Fruit fly (Drosophila melanogaster): ENCODE data around the gene SH3PX1.
A peak's percentile ranks its signal among the peaks of the same experiment; 100 is the strongest.

SH3PX1 gene

dm6 chr3L:9762036-9762597 lies 48.5 kb upstream of the SH3PX1 start (continued):
- TF ChIP-seq acj6 (GFP tag; optimal IDR thresholded peaks at IDR 0.05) = no peak
- TF ChIP-seq lz (GFP tag; optimal IDR thresholded peaks at IDR 0.05) = no peak
- no peak for TF ChIP-seq Blimp-1 (GFP tag; optimal IDR thresholded peaks at IDR 0.05)
- no peak for TF ChIP-seq CG6808 (GFP tag; optimal IDR thresholded peaks at IDR 0.05)
- no peak for TF ChIP-seq Sox15 (GFP tag; optimal IDR thresholded peaks at IDR 0.05)
- TF ChIP-seq esn (GFP tag; optimal IDR thresholded peaks at IDR 0.05) = no peak
- TF ChIP-seq CG9139 (GFP tag; optimal IDR thresholded peaks at IDR 0.05) = no peak
- peak; percentile 9 for TF ChIP-seq achi (GFP tag; optimal IDR thresholded peaks at IDR 0.05)
- no peak for TF ChIP-seq CG8319 (GFP tag; optimal IDR thresholded peaks at IDR 0.05)
- TF ChIP-seq CG8632 (GFP tag; optimal IDR thresholded peaks at IDR 0.05) = no peak
- TF ChIP-seq CG11762 (GFP tag; optimal IDR thresholded peaks at IDR 0.05; ENCODE audit: insufficient read depth) = no peak
- TF ChIP-seq OdsH (GFP tag; optimal IDR thresholded peaks at IDR 0.05) = no peak
- no peak for TF ChIP-seq CG4318 (GFP tag; optimal IDR thresholded peaks at IDR 0.05)
- no peak for TF ChIP-seq cyc (GFP tag; optimal IDR thresholded peaks at IDR 0.05)
- TF ChIP-seq dsx (GFP tag; optimal IDR thresholded peaks at IDR 0.05; ENCODE audit: poor library complexity, severe bottlenecking) = no peak
- TF ChIP-seq Smox (GFP tag; optimal IDR thresholded peaks at IDR 0.05) = no peak
- TF ChIP-seq Gug (GFP tag; IDR thresholded peaks at IDR 0.05) = no peak

DNA sequence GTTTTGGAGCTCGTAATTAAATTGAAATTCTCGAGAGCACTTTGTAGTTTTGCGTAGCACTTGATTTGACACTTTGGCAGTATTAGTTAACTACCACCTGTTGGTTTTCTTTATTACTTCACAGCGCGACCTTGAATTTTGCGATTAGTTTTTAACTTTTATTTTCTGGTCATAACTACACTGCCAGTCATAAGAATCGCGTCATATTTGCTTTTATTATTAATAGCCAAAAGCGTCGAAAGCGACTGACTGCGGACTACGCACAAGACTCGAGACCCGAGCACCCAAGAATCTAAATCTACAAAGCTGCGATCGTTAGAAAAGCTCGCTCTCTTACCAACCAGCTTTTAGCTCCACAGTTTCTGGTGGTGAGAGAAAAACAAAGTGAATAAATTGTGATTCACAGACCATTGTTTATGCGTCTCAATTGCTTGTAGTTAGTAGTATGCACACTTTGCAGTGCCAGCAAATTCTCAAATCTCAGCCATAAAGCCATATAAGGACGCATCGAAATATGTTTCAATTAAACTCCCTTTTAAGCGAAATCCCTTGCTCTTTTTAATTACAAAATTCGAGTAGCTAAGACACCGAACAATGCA lies 46.6 kb upstream of the SH3PX1 start, which contains the start of gene CG42268:
TSS of gene CG42268 (minus strand) at position 245 of the 599 bp plus-strand sequence.
- TF ChIP-seq Eip78C (GFP tag) (peak; percentile 17), fkh (GFP tag; optimal IDR thresholded peaks at IDR 0.05) (peak; percentile 59), CG8632 (GFP tag; optimal IDR thresholded peaks at IDR 0.05) (no peak), CG7368 (GFP tag; optimal IDR thresholded peaks at IDR 0.05) (no peak)

dm6 chr3L:9751625-9752024 lies 38.0 kb upstream of the SH3PX1 start:
- TF ChIP-seq CG8119 (GFP tag; IDR thresholded peaks at IDR 0.05) (no peak), ss (GFP tag; optimal IDR thresholded peaks at IDR 0.05) (no peak), CG15336 (GFP tag; IDR thresholded peaks at IDR 0.05) (no peak), Smox (GFP tag; optimal IDR thresholded peaks at IDR 0.05) (no peak), CG32006 (GFP tag; optimal IDR thresholded peaks at IDR 0.05) (no peak), CG8632 (GFP tag; optimal IDR thresholded peaks at IDR 0.05) (no peak), CG11902 (GFP tag; optimal IDR thresholded peaks at IDR 0.05) (no peak), Sox14 (GFP tag; optimal IDR thresholded peaks at IDR 0.05) (no peak), CG6792 (GFP tag; optimal IDR thresholded peaks at IDR 0.05) (no peak), lz (GFP tag; optimal IDR thresholded peaks at IDR 0.05) (no peak), Blimp-1 (GFP tag; optimal IDR thresholded peaks at IDR 0.05) (no peak), achi (GFP tag; optimal IDR thresholded peaks at IDR 0.05) (no peak), spab (GFP tag; optimal IDR thresholded peaks at IDR 0.05) (no peak), CG9139 (GFP tag; optimal IDR thresholded peaks at IDR 0.05) (no peak), CG10631 (GFP tag; optimal IDR thresholded peaks at IDR 0.05) (no peak)

- TF ChIP-seq lz (GFP tag; optimal IDR thresholded peaks at IDR 0.05) (no peak), CG16779 (tag; optimal IDR thresholded peaks at IDR 0.05) (peak; percentile 27), Ets21C (GFP tag; optimal IDR thresholded peaks at IDR 0.05) (no peak), cyc (GFP tag; optimal IDR thresholded peaks at IDR 0.05) (no peak), Lpt (GFP tag; optimal IDR thresholded peaks at IDR 0.05) (peak; percentile 63), fd59A (GFP tag; optimal IDR thresholded peaks at IDR 0.05) (no peak), CG6792 (GFP tag; optimal IDR thresholded peaks at IDR 0.05) (no peak), CG34406 (GFP tag; optimal IDR thresholded peaks at IDR 0.05) (no peak), vri (GFP tag; optimal IDR thresholded peaks at IDR 0.05) (no peak), spab (GFP tag; optimal IDR thresholded peaks at IDR 0.05) (no peak), salr (GFP tag; optimal IDR thresholded peaks at IDR 0.05) (peak in 1 of 2 experiments; percentile 70), CG9139 (GFP tag; optimal IDR thresholded peaks at IDR 0.05) (no peak), CG10631 (GFP tag; optimal IDR thresholded peaks at IDR 0.05) (peak; percentile 69), CG3919 (GFP tag; optimal IDR thresholded peaks at IDR 0.05) (peak; percentile 26), eg (GFP tag; IDR thresholded peaks at IDR 0.05) (peak; percentile 86), CG1621 (tag; optimal IDR thresholded peaks at IDR 0.05) (no peak), Ets96B (tag; optimal IDR thresholded peaks at IDR 0.05) (peak; percentile 32), CG6163 (GFP tag; IDR thresholded peaks at IDR 0.05) (peak; percentile 77), acj6 (GFP tag; optimal IDR thresholded peaks at IDR 0.05) (peak; percentile 22), CG6276 (GFP tag; optimal IDR thresholded peaks at IDR 0.05) (peak; percentile 80), dac (GFP tag; optimal IDR thresholded peaks at IDR 0.05) (peak; percentile 52), Gug (GFP tag; IDR thresholded peaks at IDR 0.05) (peak; percentile 76), fd85E (GFP tag; optimal IDR thresholded peaks at IDR 0.05) (no peak), Eip78C (GFP tag) (peak; percentile 70)
These were observed 31.8 kb upstream of the SH3PX1 start for dm6 chr3L:9745393-9745792.
